Worm (Caenorhabditis elegans) whole organism, mixed stage, embryonic: ENCODE data around the gene Y39F10A.3.

Experiments used
- ces-1 ChIP-seq: fragments of 150-350 bp; optimal IDR thresholded peaks from 2 replicates; lab custom pipeline; 2014; ENCODE audit warnings: missing biosample characterization, missing genetic modification reagents, missing genetic modification characterization
- drap-1 ChIP-seq: fragments of 200-800 bp; sonication (Bioruptor generic); optimal IDR thresholded peaks from 3 replicates; lab custom pipeline; 2018; ENCODE audit warnings: mild to moderate bottlenecking, missing genetic modification characterization, missing compliant biosample characterization
- nhr-237 ChIP-seq: fragments of 150-350 bp; optimal IDR thresholded peaks from 2 replicates; lab custom pipeline; 2014; ENCODE audit warnings: missing biosample characterization, missing genetic modification characterization
- nhr-28 ChIP-seq: fragments of 150-350 bp; optimal IDR thresholded peaks from 2 replicates; lab custom pipeline; 2014; ENCODE audit warnings: missing biosample characterization, missing genetic modification characterization
- snpc-4 ChIP-seq: fragments of 150-350 bp; optimal IDR thresholded peaks from 2 replicates; lab custom pipeline; 2014; ENCODE audit warnings: missing biosample characterization, missing genetic modification characterization
- tbx-8 ChIP-seq: fragments of 200-800 bp; sonication (Bioruptor generic); optimal IDR thresholded peaks from 2 replicates; lab custom pipeline; 2018; ENCODE audit warnings: mild to moderate bottlenecking, missing genetic modification characterization, moderate library complexity, missing compliant biosample characterization
- unc-39 ChIP-seq: fragments of 150-350 bp; optimal IDR thresholded peaks from 2 replicates; lab custom pipeline; 2014; ENCODE audit warnings: missing biosample characterization, missing genetic modification characterization
- unc-62 ChIP-seq: fragments of 150-350 bp; optimal IDR thresholded peaks from 2 replicates; lab custom pipeline; 2014; ENCODE audit warnings: missing biosample characterization, missing genetic modification reagents, missing genetic modification characterization

- TF ChIP-seq nhr-237 (tag; lab: Kevin White, UChicago): no peak
- TF ChIP-seq nhr-28 (tag; lab: Kevin White, UChicago): no peak
- no peak for TF ChIP-seq tbx-8
- TF ChIP-seq unc-39 (tag; lab: Kevin White, UChicago): no peak
- no peak for TF ChIP-seq drap-1 (GFP tag; lab: Kevin White, UChicago)
- TF ChIP-seq snpc-4 (tag; lab: Kevin White, UChicago): no peak
- no peak for TF ChIP-seq ces-1 (GFP tag; lab: Kevin White, UChicago)
- no peak for TF ChIP-seq unc-62 (GFP tag; lab: Kevin White, UChicago)
Observed at ce11 chrII:803009-803408, 20.2 kb upstream of the Y39F10A.3 start, which contains the start of gene F46F5.13.
